Fruit fly (Drosophila melanogaster) whole organism, pupa: ENCODE data around the gene CG4829.

Source experiments
- CG10348 ChIP-seq: fragments of 200-800 bp; sonication (Bioruptor generic); IDR thresholded peaks from 2 replicates; pipeline ENCODE4 v1.3.6; 2022; ENCODE audit warnings: missing biosample characterization, missing genetic modification characterization
- CG12605 ChIP-seq: fragments of 200-800 bp; sonication (Bioruptor generic); IDR thresholded peaks from 2 replicates; pipeline ENCODE4 v1.3.6; 2022; ENCODE audit warnings: missing biosample characterization, missing genetic modification characterization
- CG13204 ChIP-seq: fragments of 200-800 bp; sonication (Bioruptor generic); optimal IDR thresholded peaks from 2 replicates; lab custom pipeline; 2018; ENCODE audit warnings: missing biosample characterization, mild to moderate bottlenecking, missing genetic modification characterization, moderate library complexity
- CG14655 ChIP-seq: fragments of 200-800 bp; sonication (Bioruptor generic); optimal IDR thresholded peaks from 3 replicates; lab custom pipeline; 2017; ENCODE audit warnings: mild to moderate bottlenecking, missing biosample characterization, missing genetic modification reagents, missing genetic modification characterization
- CG15710 ChIP-seq: fragments of 200-800 bp; sonication (Bioruptor generic); optimal IDR thresholded peaks from 2 replicates; lab custom pipeline; 2018; ENCODE audit warnings: missing biosample characterization, mild to moderate bottlenecking, missing genetic modification characterization, moderate library complexity
- CG17806 ChIP-seq: fragments of 200-800 bp; sonication (Bioruptor generic); optimal IDR thresholded peaks from 2 replicates; lab custom pipeline; 2018; ENCODE audit warnings: missing biosample characterization, mild to moderate bottlenecking, missing genetic modification characterization, moderate library complexity
- CG32121 ChIP-seq: fragments of 200-800 bp; sonication (Bioruptor generic); IDR thresholded peaks from 2 replicates; pipeline ENCODE4 v1.3.6; 2022; ENCODE audit warnings: missing biosample characterization, missing genetic modification characterization
- CG34367 ChIP-seq: fragments of 200-800 bp; sonication (Bioruptor generic); optimal IDR thresholded peaks from 2 replicates; lab custom pipeline; 2018; ENCODE audit warnings: missing biosample characterization, mild to moderate bottlenecking, missing genetic modification characterization
- CG4496 ChIP-seq: fragments of 200-800 bp; sonication (Bioruptor generic); IDR thresholded peaks from 3 replicates; pipeline ENCODE4 v1.3.6; 2022; ENCODE audit warnings: missing biosample characterization, missing genetic modification characterization
- CG8159 ChIP-seq: fragments of 200-800 bp; sonication (Bioruptor generic); optimal IDR thresholded peaks from 3 replicates; lab custom pipeline; 2018; ENCODE audit warnings: missing biosample characterization, mild to moderate bottlenecking, missing genetic modification characterization, moderate library complexity
- CG8301 ChIP-seq: fragments of 200-800 bp; sonication (Bioruptor generic); optimal IDR thresholded peaks from 2 replicates; lab custom pipeline; 2018; ENCODE audit warnings: missing biosample characterization, mild to moderate bottlenecking, missing genetic modification characterization
- CG9948 ChIP-seq: fragments of 200-800 bp; sonication (Bioruptor generic); optimal IDR thresholded peaks from 2 replicates; lab custom pipeline; 2018; ENCODE audit warnings: missing biosample characterization, mild to moderate bottlenecking, missing genetic modification characterization, moderate library complexity
- D1 ChIP-seq: fragments of 200-800 bp; sonication (Bioruptor generic); optimal IDR thresholded peaks from 2 replicates; lab custom pipeline; 2018; ENCODE audit warnings: missing biosample characterization, mild to moderate bottlenecking, missing genetic modification characterization, moderate library complexity
- EcR ChIP-seq: fragments of 200-800 bp; sonication (Bioruptor generic); optimal IDR thresholded peaks from 3 replicates; lab custom pipeline; 2019; ENCODE audit warnings: missing biosample characterization, missing genetic modification characterization, mild to moderate bottlenecking, moderate library complexity, missing genetic modification reagents
- Ets98B ChIP-seq: fragments of 200-800 bp; sonication (Bioruptor generic); IDR thresholded peaks from 2 replicates; pipeline ENCODE4 v1.3.6; 2022; ENCODE audit warnings: missing biosample characterization, missing genetic modification characterization
- Pif1A ChIP-seq: fragments of 200-800 bp; sonication (Bioruptor generic); optimal IDR thresholded peaks from 3 replicates; lab custom pipeline; 2016; ENCODE audit warnings: missing biosample characterization, missing genetic modification characterization
- Pif1B ChIP-seq: fragments of 200-800 bp; sonication (Bioruptor generic); optimal IDR thresholded peaks from 3 replicates; lab custom pipeline; 2016; ENCODE audit warnings: missing biosample characterization, missing genetic modification characterization
- Snoo ChIP-seq: fragments of 200-800 bp; sonication (Bioruptor generic); optimal IDR thresholded peaks from 3 replicates; lab custom pipeline; 2017; ENCODE audit warnings: missing biosample characterization, mild to moderate bottlenecking, missing genetic modification characterization, inconsistent platforms
- fd96Ca ChIP-seq: fragments of 200-800 bp; sonication (Bioruptor generic); IDR thresholded peaks from 3 replicates; pipeline ENCODE4 v1.3.6; 2022; ENCODE audit warnings: missing biosample characterization, missing genetic modification characterization
- gl ChIP-seq: fragments of 200-800 bp; sonication (Bioruptor generic); optimal IDR thresholded peaks from 2 replicates; lab custom pipeline; 2018; ENCODE audit warnings: missing biosample characterization, mild to moderate bottlenecking, missing genetic modification characterization
- rn ChIP-seq: fragments of 200-800 bp; sonication (Bioruptor generic); IDR thresholded peaks from 2 replicates; pipeline ENCODE4 v1.3.6; 2022; ENCODE audit warnings: missing biosample characterization, missing genetic modification characterization

The CG4829 gene

dm6 chrX:16811213-16811749, at the start of gene CG4829:
Gene CG4829 (plus strand): TSS chrX:16811699.
- TF ChIP-seq EcR (GFP tag; lab: Kevin White, UChicago) = no peak
- no peak for TF ChIP-seq CG10348
- peak; percentile 73 for TF ChIP-seq Ets98B
- TF ChIP-seq CG32121 (GFP tag; lab: Robert Waterston, UW) = peak; percentile 58
- TF ChIP-seq gl (tag; lab: Kevin White, UChicago) = no peak
- no peak for TF ChIP-seq CG13204 (GFP tag; lab: Kevin White, UChicago)
- peak; percentile 47 for TF ChIP-seq CG15710 (tag; lab: Kevin White, UChicago)
- TF ChIP-seq CG14655 (GFP tag; lab: Kevin White, UChicago) = no peak
- TF ChIP-seq CG8159 (tag; lab: Kevin White, UChicago) = peak; percentile 50
- TF ChIP-seq fd96Ca = peak; percentile 73
- TF ChIP-seq Pif1A = no peak
- peak; percentile 49 for TF ChIP-seq CG8301 (tag; lab: Kevin White, UChicago)
- peak; percentile 39 for TF ChIP-seq CG17806
- TF ChIP-seq Snoo (tag; lab: Kevin White, UChicago) = peak; percentile 10
- TF ChIP-seq CG4496 = peak; percentile 74; the same call in 2 of the 3 replicates
- TF ChIP-seq CG9948 = peak; percentile 38
- TF ChIP-seq D1 (tag; lab: Kevin White, UChicago) = no peak
- no peak for TF ChIP-seq CG34367
- peak; percentile 57; the same call in 1 of the 2 replicates for TF ChIP-seq CG12605 (GFP tag; lab: Robert Waterston, UW)
- no peak for TF ChIP-seq Pif1B (GFP tag; lab: Kevin White, UChicago)
- TF ChIP-seq rn (GFP tag; lab: Robert Waterston, UW) = no peak

dm6 chrX:16764955-16765354, 46.5 kb upstream of the CG4829 start:
- no peak for TF ChIP-seq EcR (GFP tag; lab: Kevin White, UChicago)
- peak; percentile 42 for TF ChIP-seq CG17806
- no peak for TF ChIP-seq fd96Ca
- peak; percentile 44 for TF ChIP-seq Pif1A
- TF ChIP-seq Ets98B = no peak
- TF ChIP-seq D1 (tag; lab: Kevin White, UChicago) = no peak
- TF ChIP-seq CG8159 (tag; lab: Kevin White, UChicago) = peak; percentile 38
- peak; percentile 16 for TF ChIP-seq CG34367
- TF ChIP-seq rn (GFP tag; lab: Robert Waterston, UW) = no peak
- peak; percentile 52 for TF ChIP-seq Pif1B (GFP tag; lab: Kevin White, UChicago)
- peak; percentile 55 for TF ChIP-seq CG14655 (GFP tag; lab: Kevin White, UChicago)
- TF ChIP-seq CG4496 = 0 out of 3 replicates have a peak, but pooled peaks have one; percentile 41
- no peak for TF ChIP-seq CG12605 (GFP tag; lab: Robert Waterston, UW)
- no peak for TF ChIP-seq CG13204 (GFP tag; lab: Kevin White, UChicago)
- TF ChIP-seq Snoo (tag; lab: Kevin White, UChicago) = no peak
- no peak for TF ChIP-seq gl (tag; lab: Kevin White, UChicago)
- peak; percentile 24 for TF ChIP-seq CG8301 (tag; lab: Kevin White, UChicago)
- no peak for TF ChIP-seq CG10348
- TF ChIP-seq CG15710 (tag; lab: Kevin White, UChicago) = peak; percentile 30
- TF ChIP-seq CG32121 (GFP tag; lab: Robert Waterston, UW) = no peak
- TF ChIP-seq CG9948 = peak; percentile 28

DNA sequence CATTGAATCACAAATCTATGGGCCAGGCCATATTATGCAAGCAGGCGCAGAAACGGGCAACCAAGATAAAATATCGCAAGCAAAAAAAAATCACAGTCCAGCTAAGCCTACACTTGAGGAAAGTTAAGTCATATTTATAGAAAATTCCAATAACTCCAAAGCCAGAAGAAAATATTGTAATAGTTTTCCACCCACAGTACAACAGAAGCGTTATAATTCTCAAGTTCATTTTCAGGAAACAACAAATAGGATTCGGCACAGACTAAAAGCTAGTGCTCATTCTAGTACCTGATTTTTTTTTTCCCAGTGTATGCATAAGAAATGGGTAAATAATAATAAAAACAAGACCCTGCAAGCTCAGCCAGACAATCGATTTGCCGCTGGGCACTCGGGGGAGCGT, 45.7 kb upstream of the CG4829 start:
- TF ChIP-seq D1 (tag; lab: Kevin White, UChicago) = no peak
- peak; percentile 14 for TF ChIP-seq CG17806
- TF ChIP-seq CG4496 = peak; percentile 38; the same call in 1 of the 3 replicates
- peak; percentile 32 for TF ChIP-seq CG34367
- peak; percentile 40 for TF ChIP-seq Pif1A
- TF ChIP-seq fd96Ca = peak; percentile 47; the same call in 1 of the 3 replicates
- no peak for TF ChIP-seq gl (tag; lab: Kevin White, UChicago)
- TF ChIP-seq CG15710 (tag; lab: Kevin White, UChicago) = peak; percentile 44
- no peak for TF ChIP-seq rn (GFP tag; lab: Robert Waterston, UW)
- peak; percentile 33 for TF ChIP-seq CG8159 (tag; lab: Kevin White, UChicago)
- no peak for TF ChIP-seq CG32121 (GFP tag; lab: Robert Waterston, UW)
- no peak for TF ChIP-seq CG10348
- no peak for TF ChIP-seq CG13204 (GFP tag; lab: Kevin White, UChicago)
- peak; percentile 13 for TF ChIP-seq CG8301 (tag; lab: Kevin White, UChicago)
- TF ChIP-seq CG9948 = peak; percentile 41
- no peak for TF ChIP-seq CG12605 (GFP tag; lab: Robert Waterston, UW)
- TF ChIP-seq Ets98B = peak; percentile 24; the same call in 1 of the 2 replicates
- TF ChIP-seq CG14655 (GFP tag; lab: Kevin White, UChicago) = peak; percentile 48
- TF ChIP-seq Pif1B (GFP tag; lab: Kevin White, UChicago) = peak; percentile 38
- TF ChIP-seq Snoo (tag; lab: Kevin White, UChicago) = no peak
- no peak for TF ChIP-seq EcR (GFP tag; lab: Kevin White, UChicago)

DNA sequence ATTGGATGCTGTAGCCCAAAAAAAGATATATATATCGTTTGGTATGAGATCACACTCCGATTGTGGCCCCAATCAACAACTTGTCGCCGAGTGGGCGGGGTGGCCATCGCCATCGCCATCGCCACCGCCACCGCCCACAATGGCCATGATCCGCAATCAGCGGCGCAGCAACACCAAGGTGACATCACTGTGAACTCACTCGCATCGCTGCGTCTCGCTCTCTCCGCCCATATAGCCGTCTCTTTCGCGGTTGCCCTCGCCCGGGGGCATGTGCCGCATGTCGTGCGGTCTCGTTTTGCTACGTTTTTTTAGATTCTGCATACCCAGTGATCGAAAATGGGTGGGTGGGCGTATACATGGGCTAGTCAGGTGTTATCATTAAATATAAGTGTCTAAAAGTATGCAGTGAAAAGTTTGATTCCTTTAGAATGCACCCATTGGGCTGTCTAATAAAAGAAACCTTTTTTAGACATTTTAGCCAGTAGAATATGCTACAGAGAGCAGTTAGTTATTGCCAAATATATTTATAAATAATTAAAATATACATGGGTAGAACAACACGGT, 44.5 kb upstream of the CG4829 start:
- TF ChIP-seq CG8301 (tag; lab: Kevin White, UChicago) (no peak), CG34367 (no peak), CG10348 (no peak), rn (GFP tag; lab: Robert Waterston, UW) (no peak), Snoo (tag; lab: Kevin White, UChicago) (no peak), Ets98B (0 out of 2 replicates have a peak, but pooled peaks have one; percentile 6), EcR (GFP tag; lab: Kevin White, UChicago) (no peak), Pif1A (no peak), CG14655 (GFP tag; lab: Kevin White, UChicago) (peak; percentile 16), CG12605 (GFP tag; lab: Robert Waterston, UW) (no peak), CG9948 (no peak), Pif1B (GFP tag; lab: Kevin White, UChicago) (no peak), CG17806 (no peak), gl (tag; lab: Kevin White, UChicago) (no peak), CG4496 (no peak)

DNA sequence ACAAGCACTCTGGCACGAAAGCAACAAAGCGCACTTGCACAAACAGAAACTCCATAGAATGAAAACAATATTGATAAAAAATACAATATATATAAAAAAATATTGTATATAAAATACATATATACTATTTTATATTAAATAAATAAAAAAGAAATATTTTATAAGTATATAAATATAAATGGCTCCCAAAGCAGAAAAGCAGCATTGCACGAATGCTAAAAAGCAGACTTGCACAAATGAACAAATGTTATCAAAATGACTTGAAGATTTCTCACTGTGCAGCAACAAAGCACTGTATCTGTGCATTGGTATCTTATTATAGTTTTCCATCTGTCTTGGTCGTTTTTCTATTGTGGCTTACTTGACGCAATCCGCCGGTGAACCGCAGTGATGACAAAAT, 42.7 kb upstream of the CG4829 start:
- peak; percentile 27 for TF ChIP-seq CG14655 (GFP tag; lab: Kevin White, UChicago)
- TF ChIP-seq Pif1A = no peak
- TF ChIP-seq, all 21 proteins: peak for 1
